Fruit fly (Drosophila melanogaster) whole organism, embryonic: Measurements from ENCODE around the gene CG14015.

ENCODE experiments used
- Ada2b ChIP-seq: fragments of 200-800 bp; sonication (Bioruptor generic); IDR thresholded peaks from 2 replicates; pipeline ENCODE4 v1.3.6; 2022; ENCODE audit warnings: missing biosample characterization, missing genetic modification characterization
- Awh ChIP-seq: fragments of 200-800 bp; sonication (Bioruptor generic); IDR thresholded peaks from 2 replicates; pipeline ENCODE4, ENCODE4 v1.3.6; 2022; ENCODE audit warnings: missing biosample characterization, missing genetic modification characterization
- B-H1 ChIP-seq: fragments of 200-800 bp; sonication (Bioruptor generic); IDR thresholded peaks from 3 replicates; pipeline ENCODE4 v1.3.6; 2022; ENCODE audit warnings: missing biosample characterization, missing genetic modification characterization
- C15 ChIP-seq: fragments of 200-800 bp; sonication (Bioruptor generic); IDR thresholded peaks from 3 replicates; pipeline ENCODE4 v1.3.6; 2022; ENCODE audit warnings: missing biosample characterization, missing genetic modification characterization
- CG12104 ChIP-seq: fragments of 200-800 bp; sonication (Bioruptor generic); optimal IDR thresholded peaks from 3 replicates; lab custom pipeline; 2016; ENCODE audit warnings: missing biosample characterization, missing genetic modification characterization
- CG12299 ChIP-seq: fragments of 200-800 bp; sonication (Bioruptor generic); optimal IDR thresholded peaks from 2 replicates; lab custom pipeline; 2018; ENCODE audit warnings: missing biosample characterization, mild to moderate bottlenecking, missing genetic modification characterization
- CG12391 ChIP-seq: fragments of 200-800 bp; sonication (Bioruptor generic); optimal IDR thresholded peaks from 3 replicates; lab custom pipeline; 2018; ENCODE audit warnings: missing biosample characterization, mild to moderate bottlenecking, missing genetic modification characterization, moderate library complexity
- CG12769 ChIP-seq: fragments of 200-800 bp; sonication (Bioruptor generic); optimal IDR thresholded peaks from 2 replicates; lab custom pipeline; 2019; ENCODE audit warnings: missing biosample characterization, mild to moderate bottlenecking, missing genetic modification characterization, moderate library complexity
- CG13775 ChIP-seq: fragments of 200-800 bp; sonication (Bioruptor generic); optimal IDR thresholded peaks from 3 replicates; lab custom pipeline; 2017; ENCODE audit warnings: missing biosample characterization, mild to moderate bottlenecking, missing genetic modification characterization
- CG14667 ChIP-seq: fragments of 200-800 bp; sonication (Bioruptor generic); IDR thresholded peaks from 2 replicates; pipeline ENCODE4 v1.3.6; 2022; ENCODE audit warnings: missing biosample characterization, missing genetic modification characterization
- CG15601 ChIP-seq: fragments of 200-800 bp; sonication (Bioruptor generic); optimal IDR thresholded peaks from 3 replicates; lab custom pipeline; 2019; ENCODE audit warnings: missing biosample characterization, mild to moderate bottlenecking, missing genetic modification characterization, moderate library complexity
- CG18262 ChIP-seq: fragments of 200-800 bp; optimal IDR thresholded peaks from 3 replicates; lab custom pipeline; 2019; ENCODE audit warnings: missing biosample characterization, mild to moderate bottlenecking, missing genetic modification characterization, moderate library complexity
- CG2120 ChIP-seq: fragments of 200-800 bp; sonication (Bioruptor generic); optimal IDR thresholded peaks from 3 replicates; lab custom pipeline; 2016; ENCODE audit warnings: missing biosample characterization, missing genetic modification characterization
- CG31441 ChIP-seq: fragments of 200-800 bp; sonication (Bioruptor generic); IDR thresholded peaks from 2 replicates; pipeline ENCODE4 v1.3.6; 2022; ENCODE audit warnings: missing biosample characterization, missing genetic modification characterization
- CG43689 ChIP-seq: fragments of 200-800 bp; sonication (Bioruptor generic); IDR thresholded peaks from 2 replicates; pipeline ENCODE4 v1.3.6; 2022; ENCODE audit warnings: missing biosample characterization, missing genetic modification characterization
- CG7372 ChIP-seq: fragments of 200-800 bp; sonication (Bioruptor generic); IDR thresholded peaks from 2 replicates; pipeline ENCODE4 v1.3.6; 2022; ENCODE audit warnings: missing biosample characterization, missing genetic modification characterization
- CG7556 ChIP-seq: fragments of 200-800 bp; sonication (Bioruptor generic); optimal IDR thresholded peaks from 2 replicates; lab custom pipeline; 2017; ENCODE audit warnings: missing biosample characterization, mild to moderate bottlenecking, missing genetic modification characterization
- CG7839 ChIP-seq: fragments of 200-800 bp; sonication (Bioruptor generic); optimal IDR thresholded peaks from 3 replicates; lab custom pipeline; 2018; ENCODE audit warnings: missing biosample characterization, mild to moderate bottlenecking, missing genetic modification characterization, moderate library complexity
- Dll ChIP-seq: fragments of 200-800 bp; sonication (Bioruptor generic); IDR thresholded peaks from 4 replicates; pipeline ENCODE4 v1.3.6; 2022; ENCODE audit warnings: missing biosample characterization, missing genetic modification characterization; ENCODE audit not compliant: partially characterized antibody
- Ets65A ChIP-seq: fragments of 200-800 bp; sonication (Bioruptor generic); peaks from one replicate; lab custom pipeline; 2016; ENCODE audit warnings: missing biosample characterization, missing genetic modification characterization
- HLHmδ ChIP-seq: fragments of 200-800 bp; sonication (Bioruptor generic); optimal IDR thresholded peaks from 2 replicates; lab custom pipeline; 2018; ENCODE audit warnings: missing biosample characterization, mild to moderate bottlenecking, missing genetic modification characterization, moderate library complexity
- Jarid2 ChIP-seq: fragments of 200-800 bp; sonication (Bioruptor generic); optimal IDR thresholded peaks from 3 replicates; lab custom pipeline; 2017; ENCODE audit warnings: mild to moderate bottlenecking, missing biosample characterization, missing genetic modification reagents, missing genetic modification characterization
- Lim3 ChIP-seq: fragments of 200-800 bp; sonication (Bioruptor generic); IDR thresholded peaks from 2 replicates; pipeline ENCODE4 v1.3.6; 2022; ENCODE audit warnings: missing biosample characterization, missing genetic modification characterization
- Med ChIP-seq: fragments of 200-800 bp; sonication (Bioruptor generic); peaks from one replicate; lab custom pipeline; 2016; ENCODE audit warnings: missing biosample characterization, missing genetic modification characterization, mild to moderate bottlenecking, inconsistent platforms, moderate library complexity
- Sox102F ChIP-seq: fragments of 200-800 bp; sonication (Bioruptor generic); optimal IDR thresholded peaks from 2 replicates; lab custom pipeline; 2018; ENCODE audit warnings: missing biosample characterization, mild to moderate bottlenecking, missing genetic modification characterization, moderate library complexity
- Ssrp ChIP-seq: fragments of 200-800 bp; sonication (Bioruptor generic); optimal IDR thresholded peaks from 2 replicates; lab custom pipeline; 2018; ENCODE audit warnings: missing biosample characterization, mild to moderate bottlenecking, missing genetic modification characterization, moderate library complexity
- Trl ChIP-seq, 3 experiments: fragments of >200 bp in 2 of 3; fragments of 200-800 bp in 1 of 3; sonication (Bioruptor generic) in 1 of 3; optimal IDR thresholded peaks; 2 replicates in 1 of 3; 3 replicates in 2 of 3; lab custom pipeline; 2016 to 2017; ENCODE audit warnings: missing biosample characterization in 1 of 3, missing genetic modification characterization in 1 of 3
- bab2 ChIP-seq: fragments of 200-800 bp; sonication (Bioruptor generic); optimal IDR thresholded peaks from 2 replicates; lab custom pipeline; 2016; ENCODE audit warnings: missing biosample characterization, missing genetic modification characterization
- bigmax ChIP-seq: fragments of 200-800 bp; sonication (Bioruptor generic); optimal IDR thresholded peaks from 2 replicates; lab custom pipeline; 2018; ENCODE audit warnings: missing biosample characterization, mild to moderate bottlenecking, missing genetic modification characterization
- bsh ChIP-seq, 2 experiments: fragments of 200-800 bp; sonication (Bioruptor generic); optimal IDR thresholded peaks; 2 replicates each; lab custom pipeline; 2017 to 2018; ENCODE audit warnings: mild to moderate bottlenecking in 2 of 2, missing biosample characterization in 2 of 2, missing genetic modification characterization in 2 of 2, moderate library complexity in 1 of 2
- chinmo ChIP-seq: fragments of 200-800 bp; sonication (Bioruptor generic); IDR thresholded peaks from 4 replicates; pipeline ENCODE4 v1.3.6; 2022; ENCODE audit warnings: missing biosample characterization, missing genetic modification characterization; ENCODE audit not compliant: partially characterized antibody
- grau ChIP-seq: fragments of 200-800 bp; optimal IDR thresholded peaks from 3 replicates; lab custom pipeline; 2019; ENCODE audit warnings: missing biosample characterization, mild to moderate bottlenecking, missing genetic modification characterization, moderate library complexity
- ham ChIP-seq: fragments of 200-800 bp; sonication (Bioruptor generic); IDR thresholded peaks from 2 replicates; pipeline ENCODE4 v1.3.6; 2022; ENCODE audit warnings: missing biosample characterization, missing genetic modification characterization
- jigr1 ChIP-seq: fragments of 200-800 bp; sonication (Bioruptor generic); IDR thresholded peaks from 3 replicates; pipeline ENCODE4 v1.3.6; 2022; ENCODE audit warnings: missing biosample characterization, missing genetic modification characterization
- nmo ChIP-seq: fragments of 200-800 bp; sonication (Bioruptor generic); optimal IDR thresholded peaks from 2 replicates; lab custom pipeline; 2018; ENCODE audit warnings: missing biosample characterization, mild to moderate bottlenecking, missing genetic modification characterization, moderate library complexity
- nom ChIP-seq: fragments of 200-800 bp; sonication (Bioruptor generic); optimal IDR thresholded peaks from 2 replicates; lab custom pipeline; 2017; ENCODE audit warnings: missing biosample characterization, missing genetic modification characterization, mild to moderate bottlenecking, moderate library complexity, missing genetic modification reagents
- pb ChIP-seq: fragments of 200-800 bp; sonication (Bioruptor generic); optimal IDR thresholded peaks from 3 replicates; lab custom pipeline; 2016; ENCODE audit warnings: missing biosample characterization, missing genetic modification characterization
- phol ChIP-seq: fragments of 200-800 bp; sonication (Bioruptor generic); optimal IDR thresholded peaks from 3 replicates; lab custom pipeline; 2018; ENCODE audit warnings: missing biosample characterization, mild to moderate bottlenecking, missing genetic modification characterization, moderate library complexity
- sd ChIP-seq: fragments of 200-800 bp; sonication (Bioruptor generic); optimal IDR thresholded peaks from 3 replicates; lab custom pipeline; 2018; ENCODE audit warnings: missing biosample characterization, mild to moderate bottlenecking, missing genetic modification characterization, moderate library complexity
- sens ChIP-seq: fragments of 200-800 bp; sonication (Bioruptor generic); peaks from one replicate; lab custom pipeline; 2016; ENCODE audit warnings: missing biosample characterization, missing genetic modification characterization
- slp2 ChIP-seq: fragments of 200-800 bp; sonication (Bioruptor generic); optimal IDR thresholded peaks from 2 replicates; lab custom pipeline; 2016; ENCODE audit warnings: missing biosample characterization, missing genetic modification characterization
- sr ChIP-seq: fragments of 200-800 bp; sonication (Bioruptor generic); IDR thresholded peaks from 3 replicates; pipeline ENCODE4 v1.3.6; 2022; ENCODE audit warnings: missing biosample characterization, missing genetic modification characterization
- tap ChIP-seq: fragments of 200-800 bp; optimal IDR thresholded peaks from 3 replicates; lab custom pipeline; 2019; ENCODE audit warnings: missing biosample characterization, mild to moderate bottlenecking, missing genetic modification characterization, moderate library complexity
- zfh1 ChIP-seq: fragments of 200-800 bp; sonication (Bioruptor generic); IDR thresholded peaks from 3 replicates; pipeline ENCODE4 v1.3.6; 2022; ENCODE audit warnings: missing biosample characterization, missing genetic modification characterization
- zfh2 ChIP-seq: fragments of 200-800 bp; sonication (Bioruptor generic); optimal IDR thresholded peaks from 2 replicates; lab custom pipeline; 2016; ENCODE audit warnings: missing biosample characterization, missing genetic modification characterization

Gene CG14015

DNA sequence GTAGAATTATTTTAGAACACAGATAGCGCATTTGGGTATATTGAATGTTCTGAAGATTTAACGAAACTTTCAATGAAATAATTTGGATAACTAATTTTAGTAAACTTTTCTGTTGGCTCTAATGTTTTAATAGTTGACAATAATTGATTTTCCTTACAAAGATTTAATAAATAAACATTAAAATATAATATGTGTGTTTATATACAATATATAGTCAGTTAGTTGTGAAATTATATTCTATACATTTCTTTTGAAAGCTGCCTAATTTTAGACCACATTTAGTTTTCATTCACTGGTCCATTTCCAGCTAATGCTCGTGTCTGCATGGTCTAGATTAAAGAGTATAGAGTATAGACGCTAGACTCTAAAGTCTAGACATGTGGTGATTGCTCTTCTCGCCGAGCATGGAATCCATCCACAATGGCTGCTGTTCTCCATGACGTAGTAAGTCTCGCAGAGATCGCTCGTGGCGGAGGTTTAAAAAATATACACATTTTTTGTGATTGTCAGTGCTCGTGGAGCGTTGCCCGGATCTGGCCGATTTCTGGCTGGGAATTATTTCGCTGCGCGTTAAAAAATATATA is 19.9 kb upstream of the CG14015 start, which contains the start of gene GluRIIB (continued):
- TF ChIP-seq CG12299 (tag; lab: Kevin White, UChicago), result no peak
- no peak for TF ChIP-seq CG12104 (GFP tag; lab: Kevin White, UChicago)
- TF ChIP-seq bab2, result no peak
- TF ChIP-seq Dll (GFP tag; lab: Robert Waterston, UW), result no peak
- no peak for TF ChIP-seq zfh1 (GFP tag; lab: Robert Waterston, UW)
- no peak for TF ChIP-seq CG14667 (GFP tag; lab: Robert Waterston, UW)
- no peak for TF ChIP-seq tap (tag; lab: Kevin White, UChicago)
- peak; percentile 26 for TF ChIP-seq CG7839 (tag; lab: Kevin White, UChicago)
- TF ChIP-seq CG12769, result peak; percentile 2
- TF ChIP-seq CG12391 (tag; lab: Kevin White, UChicago), result peak; percentile 8
- TF ChIP-seq CG18262 (tag; lab: Kevin White, UChicago), result peak; percentile 64
- peak; percentile 40 for TF ChIP-seq grau
- no peak for TF ChIP-seq CG15601 (tag; lab: Kevin White, UChicago)
- TF ChIP-seq CG7556 (GFP tag; lab: Kevin White, UChicago), result peak; percentile 12
- TF ChIP-seq C15, result no peak
- TF ChIP-seq ham (GFP tag; lab: Robert Waterston, UW), result no peak
- TF ChIP-seq CG43689, result no peak
- peak; percentile 19 for TF ChIP-seq Ssrp (tag; lab: Kevin White, UChicago)
- TF ChIP-seq HLHmδ (GFP tag; lab: Kevin White, UChicago), result no peak
- TF ChIP-seq Med, result peak; percentile 43
- no peak for TF ChIP-seq bigmax (GFP tag; lab: Kevin White, UChicago)
- TF ChIP-seq CG31441 (GFP tag; lab: Robert Waterston, UW), result peak; percentile 4; the same call in 1 of the 2 replicates
- TF ChIP-seq jigr1 (GFP tag; lab: Robert Waterston, UW), result no peak
- no peak for TF ChIP-seq B-H1
- TF ChIP-seq Sox102F, result peak; percentile 43
- TF ChIP-seq bsh (GFP tag; optimal IDR thresholded peaks at IDR 0.05; lab: Kevin White, UChicago), result peak in 1 of 2 experiments; percentile 40
- no peak for TF ChIP-seq CG13775 (GFP tag; lab: Kevin White, UChicago)
- TF ChIP-seq CG2120 (GFP tag; lab: Kevin White, UChicago), result no peak
- no peak for TF ChIP-seq sens
- TF ChIP-seq pb (GFP tag; lab: Kevin White, UChicago), result no peak
- TF ChIP-seq phol (tag; lab: Kevin White, UChicago), result peak; percentile 45
- no peak for TF ChIP-seq slp2 (GFP tag; lab: Kevin White, UChicago)
- peak; percentile 39 for TF ChIP-seq nmo (GFP tag; lab: Kevin White, UChicago)

DNA sequence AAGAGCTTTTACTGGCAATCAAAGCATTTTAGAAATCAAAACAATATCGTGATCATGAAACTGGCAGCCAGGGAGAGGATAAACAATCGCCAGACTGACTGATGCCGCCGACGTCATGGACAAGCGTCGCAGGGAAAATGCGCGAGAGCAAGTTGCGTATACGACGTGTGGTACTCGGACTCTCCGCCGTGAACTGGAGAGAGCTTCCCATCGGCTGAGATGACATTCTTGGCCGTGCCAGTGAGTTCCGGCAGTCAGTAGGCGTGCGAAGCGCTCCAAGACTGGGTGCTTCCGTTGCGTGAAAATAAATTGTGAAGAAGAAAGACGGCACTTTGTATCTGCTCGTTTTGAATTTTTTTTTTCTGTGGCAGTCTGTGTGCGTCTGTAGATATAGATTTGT is 15.8 kb upstream of the CG14015 start, which contains the start of gene GluRIIA:
TSS of gene GluRIIA (plus strand) at position 255 of the 400 bp plus-strand sequence.
- TF ChIP-seq chinmo (GFP tag; lab: Robert Waterston, UW), result 0 out of 4 replicates have a peak, but pooled peaks have one; percentile 42
- peak; percentile 84 for TF ChIP-seq sr (GFP tag; lab: Robert Waterston, UW)
- TF ChIP-seq Trl (optimal IDR thresholded peaks at IDR 0.05; lab: Kevin White, UChicago), result peak; percentile 10 to 34
- TF ChIP-seq Trl (GFP tag; optimal IDR thresholded peaks at IDR 0.05; lab: Kevin White, UChicago), result no peak
- TF ChIP-seq zfh2 (GFP tag; lab: Kevin White, UChicago), result no peak
- no peak for TF ChIP-seq Ada2b
- no peak for TF ChIP-seq nom (GFP tag; lab: Kevin White, UChicago)
- TF ChIP-seq sd (tag; lab: Kevin White, UChicago), result peak; percentile 54
- TF ChIP-seq nmo (GFP tag; lab: Kevin White, UChicago), result no peak
- peak; percentile 58; the same call in 1 of the 2 replicates for TF ChIP-seq CG7372 (GFP tag; lab: Robert Waterston, UW)
- TF ChIP-seq Ets65A (GFP tag; lab: Kevin White, UChicago), result peak; percentile 64
- TF ChIP-seq Awh (GFP tag; lab: Robert Waterston, UW), result no peak
- peak; percentile 21 for TF ChIP-seq Jarid2 (GFP tag; lab: Kevin White, UChicago)
- no peak for TF ChIP-seq Lim3
- peak; percentile 70 for TF ChIP-seq Med
